Worm (Caenorhabditis elegans): ENCODE results near the gene K05F6.12.

- TF ChIP-seq ztf-23 (GFP tag; IDR thresholded peaks at IDR 0.05) = no peak
- TF ChIP-seq T22C8.4 (GFP tag; IDR thresholded peaks at IDR 0.05) = no peak
Measured at ce11 chrII:1504266-1504665, 41.5 kb upstream of the K05F6.12 start, which contains the start of gene fdgt-1.
